Worm (Caenorhabditis elegans): ENCODE results near the gene C39E9.7.

DNA sequence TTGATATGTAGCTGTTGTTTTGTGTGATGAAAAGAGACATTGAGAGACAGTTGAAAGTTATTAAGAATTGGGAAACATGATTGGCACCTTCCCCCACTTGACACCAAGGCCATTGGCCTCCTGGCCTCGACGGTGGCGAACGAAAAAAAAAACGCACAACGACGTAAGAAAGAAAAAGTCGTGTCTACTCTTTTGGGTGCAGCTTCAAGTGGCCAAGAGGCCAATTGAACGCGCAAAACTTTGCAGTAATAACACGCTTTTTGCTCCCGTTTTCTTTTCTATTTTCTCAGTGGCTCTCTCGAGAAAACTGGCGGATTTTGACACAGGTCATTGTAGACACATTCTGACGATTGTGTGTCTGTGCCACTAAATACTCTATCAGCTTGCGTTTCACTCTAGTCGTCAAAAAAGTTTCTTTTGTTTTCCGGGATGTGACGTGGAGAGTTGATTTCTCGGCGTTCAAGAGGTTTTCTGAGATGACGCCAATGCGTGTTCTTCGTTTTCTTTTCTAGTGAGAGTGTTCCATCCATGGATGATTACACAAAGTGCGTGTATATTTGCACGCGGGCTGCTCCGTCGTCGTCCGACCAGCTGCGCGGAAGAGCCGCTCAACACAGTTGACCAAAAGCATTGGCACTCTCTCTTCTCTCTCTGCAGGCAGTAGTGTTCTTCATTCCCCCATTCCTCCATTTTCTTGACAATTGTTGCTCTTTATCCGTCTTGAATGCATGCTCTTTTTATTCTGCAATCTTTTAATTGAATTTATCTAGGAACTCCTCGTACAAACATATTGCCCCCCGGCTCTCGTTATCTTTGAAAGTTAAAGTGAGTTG lies 45.8 kb downstream of the C39E9.7 start:
- TF ChIP-seq nhr-12 (tag; optimal IDR thresholded peaks at IDR 0.05) (no peak), ama-1 (optimal IDR thresholded peaks at IDR 0.05) (no peak), ceh-82 (tag; optimal IDR thresholded peaks at IDR 0.05) (no peak), gmeb-1 (tag; optimal IDR thresholded peaks at IDR 0.05) (no peak), lin-13 (GFP tag; optimal IDR thresholded peaks at IDR 0.05) (no peak), unc-62 (GFP tag; optimal IDR thresholded peaks at IDR 0.05) (no peak), skn-1 (tag; optimal IDR thresholded peaks at IDR 0.05) (no peak), nhr-25 (tag; optimal IDR thresholded peaks at IDR 0.05) (peak; percentile 8), elt-3 (tag; optimal IDR thresholded peaks at IDR 0.05) (no peak), nhr-129 (tag; optimal IDR thresholded peaks at IDR 0.05) (no peak), lin-39 (tag; optimal IDR thresholded peaks at IDR 0.05) (no peak), unc-55 (GFP tag; optimal IDR thresholded peaks at IDR 0.05) (no peak)
